Fruit fly (Drosophila melanogaster) whole organism, embryonic: Measurements from ENCODE around the gene bora.

Experiments
- CG10565 ChIP-seq: fragments of 200-800 bp; sonication (Bioruptor generic); optimal IDR thresholded peaks from 3 replicates; lab custom pipeline; 2016; ENCODE audit warnings: missing biosample characterization, mild to moderate bottlenecking, missing genetic modification characterization
- CG10979 ChIP-seq: fragments of 200-800 bp; sonication (Bioruptor generic); optimal IDR thresholded peaks from 2 replicates; lab custom pipeline; 2018; ENCODE audit warnings: missing biosample characterization, mild to moderate bottlenecking, missing genetic modification characterization, moderate library complexity
- CG11093 ChIP-seq: fragments of 200-800 bp; sonication (Bioruptor generic); IDR thresholded peaks from 3 replicates; pipeline ENCODE4 v1.3.6; 2022; ENCODE audit warnings: missing biosample characterization, missing genetic modification characterization
- CG11695 ChIP-seq: fragments of 200-800 bp; sonication (Bioruptor generic); IDR thresholded peaks from 3 replicates; pipeline ENCODE4 v1.3.6; 2022; ENCODE audit warnings: missing biosample characterization, missing genetic modification characterization
- CG12071 ChIP-seq: fragments of 200-800 bp; sonication (Bioruptor generic); optimal IDR thresholded peaks from 3 replicates; lab custom pipeline; 2018; ENCODE audit warnings: missing biosample characterization, mild to moderate bottlenecking, missing genetic modification characterization
- CG12299 ChIP-seq: fragments of 200-800 bp; sonication (Bioruptor generic); optimal IDR thresholded peaks from 2 replicates; lab custom pipeline; 2018; ENCODE audit warnings: missing biosample characterization, mild to moderate bottlenecking, missing genetic modification characterization
- CG13287 ChIP-seq: fragments of 200-800 bp; sonication (Bioruptor generic); IDR thresholded peaks from 2 replicates; pipeline ENCODE4 v1.3.6; 2022; ENCODE audit warnings: missing biosample characterization, missing genetic modification characterization; ENCODE audit not compliant: partially characterized antibody
- CG14441 ChIP-seq: fragments of 200-800 bp; sonication (Bioruptor generic); IDR thresholded peaks from 2 replicates; pipeline ENCODE4 v1.3.6; 2022; ENCODE audit warnings: missing biosample characterization, missing genetic modification characterization
- CG14965 ChIP-seq: fragments of 200-800 bp; sonication (Bioruptor generic); optimal IDR thresholded peaks from 2 replicates; lab custom pipeline; 2016; ENCODE audit warnings: missing biosample characterization, missing genetic modification characterization, borderline replicate concordance
- CG1529 ChIP-seq: fragments of 200-800 bp; sonication (Bioruptor generic); optimal IDR thresholded peaks from 3 replicates; lab custom pipeline; 2018; ENCODE audit warnings: missing biosample characterization, missing genetic modification characterization
- CG16779 ChIP-seq: fragments of 200-800 bp; sonication (Bioruptor generic); IDR thresholded peaks from 2 replicates; pipeline ENCODE4 v1.3.6; 2022; ENCODE audit warnings: missing biosample characterization, missing genetic modification characterization
- CG17568 ChIP-seq: fragments of 200-800 bp; sonication (Bioruptor generic); optimal IDR thresholded peaks from 2 replicates; lab custom pipeline; 2018; ENCODE audit warnings: missing biosample characterization, mild to moderate bottlenecking, missing genetic modification characterization, moderate library complexity
- CG2202 ChIP-seq: fragments of 200-800 bp; sonication (Bioruptor generic); optimal IDR thresholded peaks from 2 replicates; lab custom pipeline; 2018; ENCODE audit warnings: missing biosample characterization, mild to moderate bottlenecking, missing genetic modification characterization
- CG30431 ChIP-seq: fragments of 200-800 bp; sonication (Bioruptor generic); optimal IDR thresholded peaks from 2 replicates; lab custom pipeline; 2017; ENCODE audit warnings: missing biosample characterization, missing genetic modification characterization
- CG31224 ChIP-seq: fragments of 200-800 bp; sonication (Bioruptor generic); IDR thresholded peaks from 2 replicates; pipeline ENCODE4 v1.3.6; 2022; ENCODE audit warnings: missing biosample characterization, missing genetic modification characterization
- CG31388 ChIP-seq: fragments of 200-800 bp; sonication (Bioruptor generic); optimal IDR thresholded peaks from 2 replicates; lab custom pipeline; 2016; ENCODE audit warnings: missing biosample characterization, missing genetic modification characterization
- CG32767 ChIP-seq: fragments of 200-800 bp; sonication (Bioruptor generic); IDR thresholded peaks from 2 replicates; pipeline ENCODE4 v1.3.6; 2022; ENCODE audit warnings: missing biosample characterization, missing genetic modification characterization
- CG3281 ChIP-seq: fragments of 200-800 bp; sonication (Bioruptor generic); optimal IDR thresholded peaks from 3 replicates; lab custom pipeline; 2017; ENCODE audit warnings: missing biosample characterization, mild to moderate bottlenecking, missing genetic modification characterization
- CG3838 ChIP-seq: fragments of 200-800 bp; sonication (Bioruptor generic); optimal IDR thresholded peaks from 3 replicates; lab custom pipeline; 2016; ENCODE audit warnings: missing biosample characterization, missing genetic modification characterization
- CG3995 ChIP-seq: fragments of 200-800 bp; sonication (Bioruptor generic); optimal IDR thresholded peaks from 3 replicates; lab custom pipeline; 2016; ENCODE audit warnings: missing biosample characterization, missing genetic modification characterization
- CG4360 ChIP-seq: fragments of 200-800 bp; sonication (Bioruptor generic); IDR thresholded peaks from 2 replicates; pipeline ENCODE4 v1.3.6; 2022; ENCODE audit warnings: missing biosample characterization, missing genetic modification characterization
- CG6175 ChIP-seq: fragments of 200-800 bp; sonication (Bioruptor generic); IDR thresholded peaks from 3 replicates; pipeline ENCODE4 v1.3.6; 2022; ENCODE audit warnings: missing biosample characterization, missing genetic modification characterization
- CG8924 ChIP-seq: fragments of 200-800 bp; optimal IDR thresholded peaks from 3 replicates; lab custom pipeline; 2019; ENCODE audit warnings: missing biosample characterization, mild to moderate bottlenecking, missing genetic modification characterization, moderate library complexity
- CG9932 ChIP-seq: fragments of 200-800 bp; sonication (Bioruptor generic); IDR thresholded peaks from 2 replicates; pipeline ENCODE4 v1.3.6; 2022; ENCODE audit warnings: missing biosample characterization, missing genetic modification characterization
- CrebB ChIP-seq: fragments of 200-800 bp; sonication (Bioruptor generic); optimal IDR thresholded peaks from 3 replicates; lab custom pipeline; 2018; ENCODE audit warnings: missing biosample characterization, mild to moderate bottlenecking, missing genetic modification characterization
- Doc3 ChIP-seq: fragments of 200-800 bp; sonication (Bioruptor generic); IDR thresholded peaks from 3 replicates; pipeline ENCODE4 v1.3.6; 2022; ENCODE audit warnings: missing biosample characterization, missing genetic modification characterization; ENCODE audit not compliant: partially characterized antibody
- Fer2 ChIP-seq: fragments of 200-800 bp; sonication (Bioruptor generic); optimal IDR thresholded peaks from 2 replicates; lab custom pipeline; 2018; ENCODE audit warnings: missing biosample characterization, mild to moderate bottlenecking, missing genetic modification characterization, moderate library complexity
- Gsc ChIP-seq: fragments of 200-800 bp; sonication (Bioruptor generic); IDR thresholded peaks from 2 replicates; pipeline ENCODE4 v1.3.6; 2022; ENCODE audit warnings: missing biosample characterization, missing genetic modification characterization
- Hey ChIP-seq: fragments of 200-800 bp; sonication (Bioruptor generic); optimal IDR thresholded peaks from 3 replicates; lab custom pipeline; 2018; ENCODE audit warnings: missing biosample characterization, mild to moderate bottlenecking, missing genetic modification characterization
- Med ChIP-seq: fragments of 200-800 bp; sonication (Bioruptor generic); peaks from one replicate; lab custom pipeline; 2016; ENCODE audit warnings: missing biosample characterization, missing genetic modification characterization, mild to moderate bottlenecking, inconsistent platforms, moderate library complexity
- Meics ChIP-seq: fragments of 200-800 bp; sonication (Bioruptor generic); optimal IDR thresholded peaks from 2 replicates; lab custom pipeline; 2017; ENCODE audit warnings: missing biosample characterization, mild to moderate bottlenecking, missing genetic modification characterization
- Mrtf ChIP-seq: fragments of 200-800 bp; sonication (Bioruptor generic); IDR thresholded peaks from 3 replicates; pipeline ENCODE4 v1.3.6; 2022; ENCODE audit warnings: missing biosample characterization, missing genetic modification characterization
- Opbp ChIP-seq: fragments of 200-800 bp; sonication (Bioruptor generic); IDR thresholded peaks from 3 replicates; pipeline ENCODE4 v1.3.6; 2022; ENCODE audit warnings: missing biosample characterization, missing genetic modification characterization; ENCODE audit not compliant: partially characterized antibody
- Rx ChIP-seq: fragments of 200-800 bp; sonication (Bioruptor generic); IDR thresholded peaks from 2 replicates; pipeline ENCODE4 v1.3.6; 2022; ENCODE audit warnings: missing biosample characterization, missing genetic modification characterization
- Sin3A ChIP-seq: fragments of >200 bp; optimal IDR thresholded peaks from 2 replicates; lab custom pipeline; 2018
- Sry-δ ChIP-seq: fragments of 200-800 bp; sonication (Bioruptor generic); optimal IDR thresholded peaks from 2 replicates; lab custom pipeline; 2016; ENCODE audit warnings: missing biosample characterization, missing genetic modification characterization
- Xrp1 ChIP-seq: fragments of 200-800 bp; sonication (Bioruptor generic); IDR thresholded peaks from 2 replicates; pipeline ENCODE4 v1.3.6; 2022; ENCODE audit warnings: missing biosample characterization, missing genetic modification characterization
- br ChIP-seq: fragments of >200 bp; optimal IDR thresholded peaks from 2 replicates; lab custom pipeline; 2017
- dimm ChIP-seq: fragments of 200-800 bp; sonication (Bioruptor generic); IDR thresholded peaks from 2 replicates; pipeline ENCODE4 v1.3.6; 2022; ENCODE audit warnings: missing biosample characterization, missing genetic modification characterization
- exex ChIP-seq: fragments of 200-800 bp; sonication (Bioruptor generic); optimal IDR thresholded peaks from 4 replicates; lab custom pipeline; 2018; ENCODE audit warnings: missing biosample characterization, mild to moderate bottlenecking, missing genetic modification characterization, moderate library complexity
- fd96Cb ChIP-seq: fragments of 200-800 bp; sonication (Bioruptor generic); optimal IDR thresholded peaks from 2 replicates; lab custom pipeline; 2018; ENCODE audit warnings: missing biosample characterization, mild to moderate bottlenecking, missing genetic modification characterization, moderate library complexity
- ham ChIP-seq: fragments of 200-800 bp; sonication (Bioruptor generic); IDR thresholded peaks from 2 replicates; pipeline ENCODE4 v1.3.6; 2022; ENCODE audit warnings: missing biosample characterization, missing genetic modification characterization
- ind ChIP-seq: fragments of 200-800 bp; sonication (Bioruptor generic); optimal IDR thresholded peaks from 3 replicates; lab custom pipeline; 2016; ENCODE audit warnings: missing biosample characterization, missing genetic modification characterization
- lab ChIP-seq: fragments of 200-800 bp; sonication (Bioruptor generic); optimal IDR thresholded peaks from 3 replicates; lab custom pipeline; 2017; ENCODE audit warnings: missing biosample characterization, missing genetic modification characterization, mild to moderate bottlenecking, moderate library complexity, missing genetic modification reagents
- maf-S ChIP-seq: fragments of 200-800 bp; sonication (Bioruptor generic); optimal IDR thresholded peaks from 2 replicates; lab custom pipeline; 2016; ENCODE audit warnings: missing biosample characterization, missing genetic modification characterization
- nau ChIP-seq: fragments of 200-800 bp; sonication (Bioruptor generic); optimal IDR thresholded peaks from 3 replicates; lab custom pipeline; 2017; ENCODE audit warnings: missing biosample characterization, mild to moderate bottlenecking, missing genetic modification characterization, missing genetic modification reagents
- pita ChIP-seq: fragments of 200-800 bp; sonication (Bioruptor generic); optimal IDR thresholded peaks from 2 replicates; lab custom pipeline; 2017; ENCODE audit warnings: missing biosample characterization, mild to moderate bottlenecking, missing genetic modification characterization
- pum ChIP-seq: fragments of 200-800 bp; sonication (Bioruptor generic); optimal IDR thresholded peaks from 2 replicates; lab custom pipeline; 2016; ENCODE audit warnings: missing biosample characterization, missing genetic modification characterization
- pzg ChIP-seq: fragments of 200-800 bp; sonication (Bioruptor generic); optimal IDR thresholded peaks from 3 replicates; lab custom pipeline; 2018; ENCODE audit warnings: missing biosample characterization, mild to moderate bottlenecking, missing genetic modification characterization, moderate library complexity
- repo ChIP-seq: fragments of 200-800 bp; sonication (Bioruptor generic); optimal IDR thresholded peaks from 2 replicates; lab custom pipeline; 2016; ENCODE audit warnings: missing biosample characterization, missing genetic modification characterization
- usp ChIP-seq: fragments of >200 bp; optimal IDR thresholded peaks from 2 replicates; lab custom pipeline; 2017; ENCODE audit warnings: missing biosample characterization, missing genetic modification characterization
- wdn ChIP-seq: fragments of 200-800 bp; sonication (Bioruptor generic); IDR thresholded peaks from 2 replicates; pipeline ENCODE4 v1.3.6; 2022; ENCODE audit warnings: missing biosample characterization, missing genetic modification characterization
- zen ChIP-seq: fragments of 200-800 bp; sonication (Bioruptor generic); optimal IDR thresholded peaks from 3 replicates; lab custom pipeline; 2018; ENCODE audit warnings: missing biosample characterization, mild to moderate bottlenecking, missing genetic modification characterization, moderate library complexity

bora gene

DNA sequence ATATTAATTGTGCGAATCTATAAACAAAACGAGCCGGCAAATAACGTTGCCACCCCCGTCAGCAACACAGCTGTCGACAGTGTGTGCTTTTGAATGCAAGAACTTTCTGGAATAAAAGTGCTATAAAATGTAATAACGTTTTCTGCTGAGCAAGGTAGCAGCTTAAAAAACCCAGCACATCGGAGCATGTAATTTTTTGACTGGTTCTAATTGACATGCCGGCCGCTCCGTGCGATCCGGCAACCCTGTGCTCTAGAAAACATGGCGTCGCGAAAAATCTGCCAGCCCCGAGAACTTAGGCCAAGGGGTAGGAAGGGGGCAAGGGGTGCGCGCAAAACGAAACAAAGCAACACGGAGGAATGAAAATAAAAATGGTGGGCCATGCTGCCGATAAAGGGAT, 49.7 kb downstream of the bora start (continued):
- TF ChIP-seq CG14965 (GFP tag; lab: Kevin White, UChicago) (no peak), pita (GFP tag; lab: Kevin White, UChicago) (no peak), exex (peak; percentile 8), maf-S (GFP tag; lab: Kevin White, UChicago) (no peak), br (lab: Kevin White, UChicago) (no peak), CG3995 (GFP tag; lab: Kevin White, UChicago) (peak; percentile 46), ham (GFP tag; lab: Robert Waterston, UW) (no peak), CG4360 (GFP tag; lab: Robert Waterston, UW) (no peak), CG10565 (GFP tag; lab: Kevin White, UChicago) (no peak), CG13287 (GFP tag; lab: Robert Waterston, UW) (no peak; the same call in 1 of the 2 replicates), zen (tag; lab: Kevin White, UChicago) (no peak), Gsc (GFP tag; lab: Robert Waterston, UW) (no peak), repo (GFP tag; lab: Kevin White, UChicago) (no peak), CG8924 (tag; lab: Kevin White, UChicago) (peak; percentile 3), Meics (GFP tag; lab: Kevin White, UChicago) (peak; percentile 18), Opbp (GFP tag; lab: Robert Waterston, UW) (0 out of 3 replicates have a peak, but pooled peaks have one; percentile 31), CG11695 (no peak), Med (GFP tag; lab: Kevin White, UChicago) (peak; percentile 84), pzg (GFP tag; lab: Kevin White, UChicago) (peak; percentile 51), Mrtf (GFP tag; lab: Robert Waterston, UW) (no peak), CG16779 (GFP tag; lab: Robert Waterston, UW) (no peak), CG3281 (GFP tag; lab: Kevin White, UChicago) (peak; percentile 47), CG12071 (GFP tag; lab: Kevin White, UChicago) (no peak), fd96Cb (tag; lab: Kevin White, UChicago) (no peak), CG1529 (GFP tag; lab: Kevin White, UChicago) (no peak), CG31224 (GFP tag; lab: Robert Waterston, UW) (no peak), pum (GFP tag; lab: Kevin White, UChicago) (no peak), CG2202 (tag; lab: Kevin White, UChicago) (no peak), CG3838 (GFP tag; lab: Kevin White, UChicago) (no peak), lab (GFP tag; lab: Kevin White, UChicago) (no peak), CG11093 (GFP tag; lab: Robert Waterston, UW) (no peak), wdn (no peak), CG30431 (GFP tag; lab: Kevin White, UChicago) (no peak), CG31388 (no peak), usp (GFP tag; lab: Kevin White, UChicago) (no peak), CrebB (tag; lab: Kevin White, UChicago) (no peak), dimm (GFP tag; lab: Robert Waterston, UW) (no peak), CG6175 (GFP tag; lab: Robert Waterston, UW) (no peak), CG32767 (GFP tag; lab: Robert Waterston, UW) (no peak), Sry-δ (GFP tag; lab: Kevin White, UChicago) (no peak), Doc3 (GFP tag; lab: Robert Waterston, UW) (no peak), Sin3A (peak; percentile 16), ind (GFP tag; lab: Kevin White, UChicago) (peak; percentile 40), CG10979 (tag; lab: Kevin White, UChicago) (no peak), CG14441 (0 out of 2 replicates have a peak, but pooled peaks have one; percentile 21), Fer2 (no peak), Rx (GFP tag; lab: Robert Waterston, UW) (no peak), Hey (tag; lab: Kevin White, UChicago) (no peak), CG17568 (GFP tag; lab: Kevin White, UChicago) (no peak), CG12299 (tag; lab: Kevin White, UChicago) (no peak), Xrp1 (0 out of 2 replicates have a peak, but pooled peaks have one; percentile 26), nau (GFP tag; lab: Kevin White, UChicago) (no peak), CG9932 (GFP tag; lab: Robert Waterston, UW) (peak; percentile 15; the same call in 1 of the 2 replicates)
